Worm (Caenorhabditis elegans) whole organism, young adult: ENCODE data around the gene bli-6.

Experiments used
- C06A6.2 ChIP-seq: fragments of 200-800 bp; sonication (Bioruptor generic); conservative IDR thresholded peaks from 2 replicates; pipeline ENCODE4 v1.3.6; 2022; ENCODE audit warnings: missing genetic modification characterization, missing compliant biosample characterization
- C17E4.6 ChIP-seq: fragments of 200-800 bp; sonication (Bioruptor generic); IDR thresholded peaks from 2 replicates; pipeline ENCODE4 v1.3.6; 2022; ENCODE audit warnings: missing genetic modification reagents, missing genetic modification characterization, missing compliant biosample characterization
- F33H1.4 ChIP-seq: fragments of 200-800 bp; sonication (Bioruptor generic); IDR thresholded peaks from 2 replicates; pipeline ENCODE4 v1.3.6; 2022; ENCODE audit warnings: missing genetic modification reagents, missing genetic modification characterization, missing compliant biosample characterization
- F39B2.1 ChIP-seq: fragments of 200-800 bp; sonication (Bioruptor generic); IDR thresholded peaks from 2 replicates; pipeline ENCODE4 v1.3.6; 2022; ENCODE audit warnings: missing genetic modification reagents, missing genetic modification characterization, missing compliant biosample characterization
- F49E8.2 ChIP-seq: sonication (generic microtip); optimal IDR thresholded peaks from 3 replicates; lab custom pipeline; 2017; ENCODE audit warnings: missing genetic modification characterization, mild to moderate bottlenecking, missing compliant biosample characterization, antibody characterized with exemption, moderate library complexity; ENCODE audit not compliant: insufficient read depth
- F55B11.4 ChIP-seq: sonication (generic microtip); optimal IDR thresholded peaks from 2 replicates; lab custom pipeline; 2016; ENCODE audit warnings: missing compliant biosample characterization, missing genetic modification characterization, borderline replicate concordance; ENCODE audit not compliant: insufficient read depth
- F57C9.4 ChIP-seq: sonication (generic microtip); optimal IDR thresholded peaks from 2 replicates; lab custom pipeline; 2017; ENCODE audit warnings: mild to moderate bottlenecking, missing genetic modification characterization, missing compliant biosample characterization
- K11D2.4 ChIP-seq: fragments of 200-800 bp; sonication (Bioruptor generic); IDR thresholded peaks from 2 replicates; pipeline ENCODE4 v1.3.6; 2022; ENCODE audit warnings: missing genetic modification reagents, missing genetic modification characterization, missing compliant biosample characterization
- K12H6.12 ChIP-seq: fragments of 200-800 bp; sonication (Bioruptor generic); optimal IDR thresholded peaks from 2 replicates; lab custom pipeline; 2018; ENCODE audit warnings: mild to moderate bottlenecking, missing genetic modification characterization, missing compliant biosample characterization
- Y53G8AR.9 ChIP-seq: fragments of 200-800 bp; sonication (Bioruptor generic); conservative IDR thresholded peaks from 2 replicates; pipeline ENCODE4 v1.3.6; 2022; ENCODE audit warnings: missing genetic modification reagents, missing genetic modification characterization, missing compliant biosample characterization
- Y56A3A.18 ChIP-seq: fragments of 200-800 bp; sonication (Bioruptor generic); IDR thresholded peaks from 2 replicates; pipeline ENCODE4 v1.3.6; 2022; ENCODE audit warnings: missing genetic modification reagents, missing genetic modification characterization, missing compliant biosample characterization
- Y67H2A.10 ChIP-seq: fragments of 200-800 bp; sonication (Bioruptor generic); conservative IDR thresholded peaks from 2 replicates; pipeline ENCODE4 v1.3.6; 2022; ENCODE audit warnings: missing genetic modification reagents, missing genetic modification characterization, missing compliant biosample characterization
- Y79H2A.3 ChIP-seq: fragments of 200-800 bp; sonication (Bioruptor generic); conservative IDR thresholded peaks from 2 replicates; pipeline ENCODE4 v1.3.6; 2022; ENCODE audit warnings: missing genetic modification reagents, missing genetic modification characterization, missing compliant biosample characterization
- Y95B8A.8 ChIP-seq: fragments of 200-800 bp; sonication (Bioruptor generic); IDR thresholded peaks from 2 replicates; pipeline ENCODE4 v1.3.6; 2022; ENCODE audit warnings: missing genetic modification reagents, missing genetic modification characterization, missing compliant biosample characterization
- ZK185.1 ChIP-seq: sonication (generic microtip); optimal IDR thresholded peaks from 2 replicates; lab custom pipeline; 2016; ENCODE audit warnings: mild to moderate bottlenecking, missing genetic modification characterization, missing compliant biosample characterization; ENCODE audit not compliant: poor library complexity, severe bottlenecking
- ama-1 ChIP-seq, 3 experiments: fragments of 150-350 bp in 1 of 3; sonication (generic microtip) in 2 of 3; optimal IDR thresholded peaks; 2 replicates each; lab custom pipeline; 2014 to 2018; ENCODE audit warnings: missing biosample characterization in 2 of 3, missing genetic modification characterization in 2 of 3, missing genetic modification reagents in 2 of 3
- atf-7 ChIP-seq: sonication (generic microtip); optimal IDR thresholded peaks from 2 replicates; lab custom pipeline; 2017; ENCODE audit warnings: mild to moderate bottlenecking, missing genetic modification characterization, missing compliant biosample characterization
- athp-1 ChIP-seq: sonication (generic microtip); optimal IDR thresholded peaks from 2 replicates; lab custom pipeline; 2017; ENCODE audit warnings: mild to moderate bottlenecking, missing genetic modification characterization, missing compliant biosample characterization
- attf-5 ChIP-seq: fragments of 200-800 bp; sonication (Bioruptor generic); optimal IDR thresholded peaks from 2 replicates; lab custom pipeline; 2018; ENCODE audit warnings: mild to moderate bottlenecking, missing genetic modification characterization, missing compliant biosample characterization
- attf-6 ChIP-seq: fragments of 200-800 bp; sonication (Bioruptor generic); IDR thresholded peaks from 2 replicates; pipeline ENCODE4 v1.3.6; 2022; ENCODE audit warnings: missing genetic modification reagents, missing genetic modification characterization, missing compliant biosample characterization
- bed-2 ChIP-seq: fragments of 200-800 bp; sonication (Bioruptor generic); IDR thresholded peaks from 2 replicates; pipeline ENCODE4 v1.3.6; 2022; ENCODE audit warnings: missing genetic modification reagents, missing genetic modification characterization, missing compliant biosample characterization
- ceh-100 ChIP-seq: fragments of 200-800 bp; sonication (Bioruptor generic); IDR thresholded peaks from 2 replicates; pipeline ENCODE4 v1.3.6; 2022; ENCODE audit warnings: missing genetic modification reagents, missing genetic modification characterization, missing compliant biosample characterization
- dpl-1 ChIP-seq: fragments of 150-350 bp; optimal IDR thresholded peaks from 2 replicates; lab custom pipeline; 2014; ENCODE audit warnings: missing biosample characterization, missing genetic modification reagents, missing genetic modification characterization
- hsf-1 ChIP-seq: fragments of 200-800 bp; sonication (Bioruptor generic); IDR thresholded peaks from 2 replicates; pipeline ENCODE4 v1.3.6; 2022; ENCODE audit warnings: missing genetic modification reagents, missing genetic modification characterization, missing compliant biosample characterization
- lin-26 ChIP-seq: fragments of 200-800 bp; sonication (Bioruptor generic); IDR thresholded peaks from 2 replicates; pipeline ENCODE4 v1.3.6; 2022; ENCODE audit warnings: missing genetic modification reagents, missing genetic modification characterization, missing compliant biosample characterization
- lin-40 ChIP-seq: sonication (generic microtip); optimal IDR thresholded peaks from 2 replicates; lab custom pipeline; 2016; ENCODE audit warnings: missing genetic modification characterization, mild to moderate bottlenecking, missing compliant biosample characterization, missing genotype, missing genetic modification reagents
- lin-54 ChIP-seq: fragments of 200-800 bp; sonication (Bioruptor generic); optimal IDR thresholded peaks from 2 replicates; lab custom pipeline; 2018; ENCODE audit warnings: mild to moderate bottlenecking, missing genetic modification characterization, missing compliant biosample characterization
- lsl-1 ChIP-seq: fragments of 200-800 bp; sonication (Bioruptor generic); optimal IDR thresholded peaks from 2 replicates; lab custom pipeline; 2018; ENCODE audit warnings: mild to moderate bottlenecking, missing genetic modification characterization, moderate library complexity, missing compliant biosample characterization
- madf-10 ChIP-seq: sonication (generic microtip); optimal IDR thresholded peaks from 2 replicates; lab custom pipeline; 2016; ENCODE audit warnings: mild to moderate bottlenecking, missing genetic modification characterization, missing compliant biosample characterization
- madf-6 ChIP-seq: fragments of 200-800 bp; sonication (Bioruptor generic); IDR thresholded peaks from 2 replicates; pipeline ENCODE4 v1.3.6; 2022; ENCODE audit warnings: missing genetic modification reagents, missing genetic modification characterization, missing compliant biosample characterization
- mxl-1 ChIP-seq: sonication (generic microtip); optimal IDR thresholded peaks from 2 replicates; lab custom pipeline; 2016; ENCODE audit warnings: missing genetic modification characterization, missing compliant biosample characterization
- nhr-120 ChIP-seq: fragments of 200-800 bp; sonication (Bioruptor generic); IDR thresholded peaks from 2 replicates; pipeline ENCODE4 v1.3.6; 2022; ENCODE audit warnings: missing genetic modification characterization, missing compliant biosample characterization
- snpc-1.1 ChIP-seq: sonication (generic microtip); optimal IDR thresholded peaks from 2 replicates; lab custom pipeline; 2017; ENCODE audit warnings: missing genetic modification characterization, mild to moderate bottlenecking, missing compliant biosample characterization, antibody characterized with exemption, moderate library complexity, missing genotype, missing genetic modification reagents; ENCODE audit not compliant: insufficient read depth
- snpc-3.4 ChIP-seq: sonication (generic microtip); optimal IDR thresholded peaks from 2 replicates; lab custom pipeline; 2017; ENCODE audit warnings: missing genetic modification characterization, mild to moderate bottlenecking, missing compliant biosample characterization, antibody characterized with exemption, moderate library complexity, missing genotype, missing genetic modification reagents
- snpc-4 ChIP-seq, 5 experiments: fragments of 150-350 bp in 1 of 5; sonication (generic microtip) in 4 of 5; optimal IDR thresholded peaks; 2 replicates each; lab custom pipeline; 2014 to 2018; ENCODE audit warnings: missing genetic modification characterization in 5 of 5, missing biosample characterization in 3 of 5, antibody characterized with exemption in 2 of 5, mild to moderate bottlenecking in 2 of 5, missing compliant biosample characterization in 2 of 5, missing genotype in 2 of 5, moderate library complexity in 2 of 5, missing genetic modification reagents in 1 of 5
- tbx-9 ChIP-seq: sonication (generic microtip); optimal IDR thresholded peaks from 2 replicates; lab custom pipeline; 2016; ENCODE audit warnings: borderline replicate concordance, missing genetic modification characterization, inconsistent platforms, missing compliant biosample characterization
- xnd-1 ChIP-seq: sonication (generic microtip); optimal IDR thresholded peaks from 2 replicates; lab custom pipeline; 2016; ENCODE audit warnings: missing genotype, missing genetic modification reagents, missing genetic modification characterization, missing compliant biosample characterization
- ztf-28 ChIP-seq: fragments of 200-800 bp; sonication (Bioruptor generic); IDR thresholded peaks from 2 replicates; pipeline ENCODE4 v1.3.6; 2022; ENCODE audit warnings: missing genetic modification reagents, missing genetic modification characterization, missing compliant biosample characterization

bli-6 gene

ce11 chrIV:6416553-6416952, 39.7 kb downstream of the bli-6 start, which contains the start of gene Y73B6BL.22 (continued):
- TF ChIP-seq xnd-1 (no peak), K11D2.4 (GFP tag; lab: Robert Waterston, UW) (no peak), Y56A3A.18 (GFP tag; lab: Robert Waterston, UW) (no peak)

- TF ChIP-seq C06A6.2 (GFP tag; lab: Robert Waterston, UW) (no peak), snpc-3.4 (tag; lab: Kevin White, UChicago) (peak; percentile 36), F49E8.2 (tag; lab: Kevin White, UChicago) (peak; percentile 71), lin-26 (GFP tag; lab: Robert Waterston, UW) (peak; percentile 38; the same call in 1 of the 2 replicates), attf-6 (GFP tag; lab: Robert Waterston, UW) (0 out of 2 replicates have a peak, but pooled peaks have one; percentile 52), F55B11.4 (tag; lab: Kevin White, UChicago) (no peak), snpc-4 (GFP tag; optimal IDR thresholded peaks at IDR 0.05; lab: Kevin White, UChicago) (no peak), snpc-4 (tag; optimal IDR thresholded peaks at IDR 0.05; lab: Kevin White, UChicago) (peak in 1 of 4 experiments; percentile 55), Y79H2A.3 (no peak), xnd-1 (peak; percentile 36)
- TF ChIP-seq, all 124 proteins: peak for 6
Observed at ce11 chrIV:6417612-6418011, 40.7 kb downstream of the bli-6 start.

ce11 chrIV:6419031-6419582, 42.2 kb downstream of the bli-6 start, which contains the start of the genes Y73B6BL.23 and htp-2:
Gene Y73B6BL.23, minus strand, starts transcription at chrIV:6419081.
Gene htp-2, plus strand, starts transcription at chrIV:6419522.
- peak; percentile 83 for TF ChIP-seq lsl-1 (GFP tag; lab: Kevin White, UChicago)
- TF ChIP-seq xnd-1, result no peak
- TF ChIP-seq lin-26 (GFP tag; lab: Robert Waterston, UW), result no peak
- TF ChIP-seq nhr-120 (GFP tag; lab: Robert Waterston, UW), result no peak
- peak; percentile 68 for TF ChIP-seq F33H1.4 (GFP tag; lab: Robert Waterston, UW)
- peak; percentile 13; the same call in 1 of the 2 replicates for TF ChIP-seq madf-6 (GFP tag; lab: Robert Waterston, UW)
- no peak for TF ChIP-seq snpc-4 (GFP tag; optimal IDR thresholded peaks at IDR 0.05; lab: Kevin White, UChicago)
- TF ChIP-seq snpc-4 (tag; optimal IDR thresholded peaks at IDR 0.05; lab: Kevin White, UChicago), result peak in 2 of 4 experiments; percentile 40 to 73
- no peak for TF ChIP-seq mxl-1 (tag; lab: Kevin White, UChicago)
- TF ChIP-seq Y67H2A.10 (GFP tag; lab: Robert Waterston, UW), result no peak
- TF ChIP-seq, all 124 proteins: peak for 4

- TF ChIP-seq K12H6.12 (tag; lab: Kevin White, UChicago) (no peak), F57C9.4 (tag; lab: Kevin White, UChicago) (no peak), attf-5 (GFP tag; lab: Kevin White, UChicago) (no peak), C17E4.6 (GFP tag; lab: Robert Waterston, UW) (peak; percentile 64), athp-1 (tag; lab: Kevin White, UChicago) (peak; percentile 78), ZK185.1 (tag; lab: Kevin White, UChicago) (no peak), lin-40 (tag; lab: Kevin White, UChicago) (no peak), attf-6 (GFP tag; lab: Robert Waterston, UW) (peak; percentile 79; the same call in 1 of the 2 replicates), ceh-100 (GFP tag; lab: Robert Waterston, UW) (0 out of 2 replicates have a peak, but pooled peaks have one; percentile 17), mxl-1 (tag; lab: Kevin White, UChicago) (no peak), ama-1 (optimal IDR thresholded peaks at IDR 0.05; lab: Kevin White, UChicago) (no peak), ama-1 (GFP tag; optimal IDR thresholded peaks at IDR 0.05; lab: Kevin White, UChicago) (no peak), snpc-1.1 (peak; percentile 68), bed-2 (no peak), Y95B8A.8 (GFP tag; lab: Robert Waterston, UW) (peak; percentile 61; the same call in 1 of the 2 replicates), lin-54 (peak; percentile 84), dpl-1 (peak; percentile 91), hsf-1 (GFP tag; lab: Robert Waterston, UW) (peak; percentile 83), atf-7 (no peak), tbx-9 (no peak), snpc-4 (GFP tag; optimal IDR thresholded peaks at IDR 0.05; lab: Kevin White, UChicago) (peak; percentile 72), snpc-4 (tag; optimal IDR thresholded peaks at IDR 0.05; lab: Kevin White, UChicago) (peak; percentile 44 to 91 (median 88)), ztf-28 (GFP tag; lab: Robert Waterston, UW) (no peak), lin-26 (GFP tag; lab: Robert Waterston, UW) (0 out of 2 replicates have a peak, but pooled peaks have one; percentile 19), Y53G8AR.9 (GFP tag; lab: Robert Waterston, UW) (0 out of 2 replicates have a peak, but pooled peaks have one; percentile 19), madf-10 (tag; lab: Kevin White, UChicago) (no peak), F39B2.1 (no peak), K11D2.4 (GFP tag; lab: Robert Waterston, UW) (no peak)
Observed at ce11 chrIV:6421183-6421635, 44.3 kb downstream of the bli-6 start, which contains the start of gene puf-11. Gene puf-11, plus strand, starts transcription at chrIV:6421585.
